Fruit fly (Drosophila melanogaster) Kc167 (cell line): ENCODE data around the gene Lgr4.
"Not testable (repeated sequence)": the region's sequence is repeated elsewhere in the genome, so short reads cannot be mapped to it uniquely, and the experiment has no call there.

Experiments
- Myc ChIP-seq: fragments of >200 bp; optimal IDR thresholded peaks from 2 replicates; lab custom pipeline; 2017; ENCODE audit warnings: missing external identifiers
- Sin3A ChIP-seq: fragments of >200 bp; optimal IDR thresholded peaks from 2 replicates; lab custom pipeline; 2018; ENCODE audit warnings: missing external identifiers
- h ChIP-seq: fragments of >200 bp; optimal IDR thresholded peaks from 3 replicates; lab custom pipeline; 2018; ENCODE audit warnings: missing external identifiers
- insv ChIP-seq: fragments of >200 bp; optimal IDR thresholded peaks from 3 replicates; lab custom pipeline; 2018; ENCODE audit warnings: missing external identifiers
- psq ChIP-seq: fragments of >200 bp; optimal IDR thresholded peaks from 2 replicates; lab custom pipeline; 2017; ENCODE audit warnings: missing external identifiers
- ttk ChIP-seq: sonication (Bioruptor generic); optimal IDR thresholded peaks from 2 replicates; lab custom pipeline; 2017; ENCODE audit warnings: missing external identifiers

Gene Lgr4

DNA sequence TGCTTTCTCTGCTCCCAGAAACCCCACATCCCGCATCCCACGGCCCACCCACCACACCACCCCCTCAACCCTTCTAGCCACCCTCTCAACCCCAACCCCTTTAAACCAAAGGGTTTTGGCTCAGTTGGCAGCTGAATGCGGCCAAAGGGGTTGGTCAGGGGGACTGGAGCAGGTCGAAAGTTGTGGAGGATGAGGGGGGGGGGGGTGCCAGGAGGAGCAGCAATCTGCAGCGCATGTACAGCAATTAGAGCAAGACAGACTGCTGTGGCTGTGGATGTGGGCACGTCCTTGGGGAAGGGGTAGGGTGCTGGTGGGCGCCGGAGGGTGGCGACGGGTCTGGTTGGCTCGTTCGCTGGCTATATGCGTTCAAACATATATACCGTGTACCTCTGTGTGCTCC lies 19.6 kb upstream of the Lgr4 start:
- no peak for TF ChIP-seq h
- TF ChIP-seq ttk (lab: Kevin White, UChicago) = no peak
- no peak for TF ChIP-seq insv
- no peak for TF ChIP-seq Sin3A
- TF ChIP-seq Myc (lab: Kevin White, UChicago) = no peak
- TF ChIP-seq psq (lab: Kevin White, UChicago) = no peak

DNA sequence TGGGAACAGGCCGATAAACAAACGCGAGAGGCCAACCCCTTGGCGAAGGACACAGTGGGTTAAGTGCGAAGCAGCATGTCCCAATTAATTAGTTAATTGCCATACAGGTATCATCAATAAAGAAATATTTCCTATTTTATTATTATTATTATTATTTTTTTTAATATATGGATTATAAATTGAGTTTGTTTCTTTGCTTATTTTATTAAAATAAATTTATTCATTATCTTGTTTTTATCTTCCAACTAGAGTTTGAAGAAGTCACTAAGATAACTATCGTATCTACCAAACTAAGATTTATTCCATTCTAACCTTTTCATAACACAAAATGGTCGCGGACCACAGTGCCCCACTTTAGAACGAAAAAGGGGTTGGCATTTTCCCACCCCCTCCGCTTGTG lies 19.1 kb upstream of the Lgr4 start:
- TF ChIP-seq insv (no peak), Myc (lab: Kevin White, UChicago) (no peak), Sin3A (no peak), h (no peak), psq (lab: Kevin White, UChicago) (no peak)

DNA sequence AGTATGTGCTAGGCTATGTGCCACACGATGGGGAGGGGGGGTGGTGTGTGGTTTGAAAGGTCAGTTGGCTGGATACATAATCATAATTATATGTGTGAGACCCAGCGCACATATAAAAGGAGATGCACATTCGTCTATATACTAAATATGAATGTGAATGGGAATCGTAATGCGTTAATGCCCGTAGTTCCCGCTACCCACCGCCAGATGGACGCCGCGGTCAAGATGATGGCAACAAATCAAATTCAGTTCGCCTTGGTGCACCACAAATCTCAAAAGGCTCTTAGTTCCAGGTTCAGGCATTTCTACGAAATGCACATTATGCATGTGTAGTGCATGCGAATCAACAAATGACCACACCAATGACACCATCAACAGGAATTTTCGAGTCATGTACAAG lies 15.8 kb upstream of the Lgr4 start:
- TF ChIP-seq insv (no peak), h (no peak), ttk (lab: Kevin White, UChicago) (no peak), Myc (lab: Kevin White, UChicago) (no peak), psq (lab: Kevin White, UChicago) (no peak), Sin3A (no peak)

DNA sequence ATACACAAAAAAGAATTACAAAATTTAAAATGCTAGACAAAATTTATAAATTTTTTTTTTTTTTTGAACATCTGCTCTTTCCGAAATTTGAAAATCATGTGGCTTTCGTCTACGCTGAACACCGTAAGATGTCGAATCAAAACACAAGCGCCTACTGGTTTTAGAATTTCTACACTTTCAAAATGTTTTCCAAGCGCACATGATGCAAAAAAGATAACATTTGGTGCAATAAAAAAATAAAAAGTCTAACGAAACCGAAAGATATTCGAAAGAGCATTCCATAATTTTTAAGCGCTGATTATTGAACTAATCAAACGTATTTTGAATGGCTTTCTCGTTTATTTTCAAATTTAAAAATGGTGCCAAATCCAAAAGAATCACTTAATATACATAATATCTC lies 13.2 kb upstream of the Lgr4 start, which contains the start of gene CG44437:
Gene CG44437, minus strand, starts transcription at position 101 of the 400 bp plus-strand sequence.
- no peak for TF ChIP-seq psq (lab: Kevin White, UChicago)
- no peak for TF ChIP-seq Sin3A
- TF ChIP-seq h = no peak
- TF ChIP-seq ttk (lab: Kevin White, UChicago) = no peak
- no peak for TF ChIP-seq Myc (lab: Kevin White, UChicago)
- no peak for TF ChIP-seq insv

DNA sequence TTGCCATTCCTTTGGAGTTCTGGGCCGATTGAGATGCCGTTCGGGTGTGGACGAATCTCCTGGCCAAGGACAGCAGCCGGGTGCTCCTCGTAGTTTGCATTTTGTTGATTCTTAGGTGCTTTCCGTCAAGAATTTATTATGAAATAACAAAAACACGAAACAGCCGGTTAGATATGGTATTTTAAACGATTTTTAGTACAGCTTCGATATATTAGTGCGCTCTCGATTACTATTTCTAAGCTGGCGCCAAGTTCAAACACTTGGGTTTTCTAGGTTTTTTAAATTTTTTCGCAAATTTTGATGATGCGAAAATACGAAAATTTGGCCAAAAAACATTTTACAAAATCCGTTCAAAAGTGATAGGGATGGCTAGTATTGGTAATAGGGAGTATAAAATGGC lies 5.3 kb upstream of the Lgr4 start, which contains the start of gene Coq5:
Gene Coq5, minus strand, starts transcription at position 303 of the 400 bp plus-strand sequence.
- TF ChIP-seq psq (lab: Kevin White, UChicago) (no peak), insv (no peak), h (no peak), Sin3A (no peak), Myc (lab: Kevin White, UChicago) (no peak), ttk (lab: Kevin White, UChicago) (no peak)

DNA sequence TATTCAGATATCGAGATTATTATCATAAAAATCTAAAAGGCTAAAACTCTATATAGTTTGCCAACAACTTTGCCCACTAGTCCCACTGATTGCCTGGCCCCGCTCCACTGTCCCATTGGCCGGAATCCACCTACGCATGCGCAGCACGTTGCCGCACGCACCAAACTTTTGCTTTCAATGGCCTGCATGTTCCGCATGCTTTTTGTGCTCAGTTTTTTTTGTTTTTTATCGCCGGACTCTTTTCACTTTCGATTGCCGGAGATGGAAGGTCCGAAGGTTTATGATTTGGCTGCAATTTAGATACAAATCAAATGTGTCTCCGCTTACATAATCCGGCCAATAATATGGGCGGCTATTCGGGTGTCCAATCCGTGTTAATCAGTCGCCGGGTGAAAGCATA lies 3.3 kb upstream of the Lgr4 start:
- TF ChIP-seq psq (lab: Kevin White, UChicago) (no peak), Sin3A (no peak), ttk (lab: Kevin White, UChicago) (no peak), insv (no peak), Myc (lab: Kevin White, UChicago) (no peak), h (no peak)

DNA sequence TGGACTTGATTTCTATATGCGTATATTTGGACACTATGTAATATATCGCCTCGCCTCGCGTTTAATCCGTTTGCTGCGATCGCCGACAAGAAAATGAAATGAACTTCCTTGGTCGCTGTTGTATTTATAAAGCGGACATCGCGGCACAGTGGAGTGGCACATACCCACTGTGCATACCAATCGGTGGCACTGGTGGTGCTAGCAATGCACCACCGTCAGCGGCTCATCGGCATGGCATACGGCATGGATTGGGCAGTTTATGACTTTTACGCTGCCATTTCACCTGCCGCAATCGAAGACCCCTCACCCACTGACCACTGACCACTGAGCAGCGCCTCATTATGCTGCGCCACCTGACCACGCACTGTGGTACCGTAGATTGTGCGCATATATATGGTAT lies 2.8 kb upstream of the Lgr4 start, which contains the start of gene CG12723:
Gene CG12723, minus strand, starts transcription at position 101 of the 400 bp plus-strand sequence.
- TF ChIP-seq psq (lab: Kevin White, UChicago) = no peak

DNA sequence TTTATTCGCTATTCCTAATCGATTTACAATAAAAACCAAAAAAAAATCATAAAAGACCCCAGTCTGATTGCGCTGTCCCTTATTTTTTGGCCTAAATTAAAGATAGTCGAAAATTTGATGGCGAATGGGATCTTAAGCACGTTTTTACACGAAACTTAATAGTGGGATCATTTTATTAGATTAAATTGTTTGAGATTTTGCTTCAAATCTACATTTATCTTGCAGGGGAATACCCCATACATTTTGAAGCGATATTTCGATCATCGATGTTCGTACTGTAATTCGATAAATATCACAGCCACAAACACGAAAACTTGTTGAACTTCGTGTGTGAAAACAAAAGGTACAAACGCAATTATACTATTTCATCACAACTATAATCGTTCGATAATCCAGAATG lies 4.8 kb downstream of the Lgr4 start, which contains the start of gene CG32641:
Gene CG32641, plus strand, starts transcription at position 301 of the 400 bp plus-strand sequence.
- TF ChIP-seq Myc (lab: Kevin White, UChicago); h; Sin3A: not testable (repeated sequence)

DNA sequence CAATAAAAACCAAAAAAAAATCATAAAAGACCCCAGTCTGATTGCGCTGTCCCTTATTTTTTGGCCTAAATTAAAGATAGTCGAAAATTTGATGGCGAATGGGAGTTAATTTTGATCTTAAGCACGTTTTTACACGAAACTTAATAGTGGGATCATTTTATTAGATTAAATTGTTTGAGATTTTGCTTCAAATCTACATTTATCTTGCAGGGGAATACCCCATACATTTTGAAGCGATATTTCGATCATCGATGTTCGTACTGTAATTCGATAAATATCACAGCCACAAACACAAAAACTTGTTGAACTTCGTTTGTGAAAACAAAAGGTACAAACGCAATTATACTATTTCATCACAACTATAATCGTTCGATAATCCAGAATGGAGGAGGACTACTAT lies 11.2 kb downstream of the Lgr4 start, which contains the start of gene CG32640:
Gene CG32640, plus strand, starts transcription at position 286 of the 400 bp plus-strand sequence.
- TF ChIP-seq psq (lab: Kevin White, UChicago); insv; ttk (lab: Kevin White, UChicago): not testable (repeated sequence)

DNA sequence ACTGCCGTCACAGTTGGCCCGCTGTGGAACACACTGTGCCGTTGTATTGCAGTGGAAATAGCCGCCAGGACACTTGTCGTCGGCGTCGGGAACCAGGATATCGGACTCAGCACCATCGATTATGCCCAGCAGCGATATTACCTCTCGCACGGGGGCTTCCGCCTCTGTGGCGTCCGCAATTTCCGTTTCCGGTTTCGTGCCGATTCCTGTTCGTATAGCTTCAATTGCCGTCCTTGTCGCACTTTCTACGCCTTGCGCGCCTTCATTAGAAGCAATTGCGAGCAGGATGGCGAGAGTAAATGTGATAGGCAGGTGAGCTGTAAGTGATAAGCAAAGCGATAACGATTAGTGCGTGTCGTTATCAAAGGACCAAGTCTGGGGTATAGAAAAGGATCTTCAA lies 16.1 kb downstream of the Lgr4 start:
- TF ChIP-seq h (no peak), ttk (lab: Kevin White, UChicago) (no peak), insv (no peak), Sin3A (no peak), psq (lab: Kevin White, UChicago) (no peak)

DNA sequence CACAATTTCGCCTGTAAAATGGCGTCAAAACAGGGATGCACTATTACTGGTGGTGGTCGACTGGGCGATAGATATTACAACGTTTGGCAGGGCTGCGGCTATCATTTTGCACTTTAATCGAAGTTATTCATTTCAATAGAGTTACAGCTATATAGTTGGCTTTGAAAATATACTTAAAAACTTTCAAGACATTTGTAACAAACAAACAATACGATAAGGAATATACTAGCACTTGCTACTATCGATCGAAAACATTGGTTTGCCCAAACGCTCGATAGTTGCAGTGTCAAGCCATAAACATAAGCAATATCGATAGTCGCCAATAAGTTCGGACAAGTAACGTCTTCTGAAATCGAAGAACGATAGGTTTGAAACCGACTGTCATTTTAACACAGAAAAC lies 29.5 kb downstream of the Lgr4 start, which contains the start of the genes Bap60 and CG12096:
Gene Bap60, minus strand, starts transcription at position 28 of the 400 bp plus-strand sequence.
Gene CG12096, plus strand, starts transcription at position 124 of the 400 bp plus-strand sequence.
- TF ChIP-seq Sin3A (no peak), ttk (lab: Kevin White, UChicago) (no peak), Myc (lab: Kevin White, UChicago) (no peak), h (no peak), insv (no peak), psq (lab: Kevin White, UChicago) (no peak)

DNA sequence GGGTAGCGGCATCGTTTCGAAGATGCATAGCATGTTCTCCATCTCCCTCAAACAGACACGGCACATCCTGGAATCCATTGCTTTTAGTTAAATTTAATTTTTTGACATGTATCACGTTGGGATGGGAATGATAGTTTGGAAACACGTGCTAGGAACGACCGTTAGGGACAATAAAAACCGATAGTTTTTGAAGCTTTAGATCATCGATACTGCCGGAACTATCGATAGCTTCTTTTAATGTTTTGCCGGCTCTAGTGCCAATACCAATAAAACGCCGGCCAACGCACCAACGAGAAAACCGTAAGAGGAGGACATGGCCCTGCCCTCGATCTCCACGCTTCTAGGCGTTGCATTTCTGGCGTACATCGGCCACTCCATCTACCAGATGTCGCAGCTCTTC lies 34.2 kb downstream of the Lgr4 start, which contains the start of the genes CG4318 and CG4332:
Gene CG4318, minus strand, starts transcription at position 142 of the 400 bp plus-strand sequence.
Gene CG4332, plus strand, starts transcription at position 256 of the 400 bp plus-strand sequence.
- TF ChIP-seq h (no peak), Myc (lab: Kevin White, UChicago) (no peak), Sin3A (no peak), ttk (lab: Kevin White, UChicago) (no peak), psq (lab: Kevin White, UChicago) (no peak), insv (no peak)

DNA sequence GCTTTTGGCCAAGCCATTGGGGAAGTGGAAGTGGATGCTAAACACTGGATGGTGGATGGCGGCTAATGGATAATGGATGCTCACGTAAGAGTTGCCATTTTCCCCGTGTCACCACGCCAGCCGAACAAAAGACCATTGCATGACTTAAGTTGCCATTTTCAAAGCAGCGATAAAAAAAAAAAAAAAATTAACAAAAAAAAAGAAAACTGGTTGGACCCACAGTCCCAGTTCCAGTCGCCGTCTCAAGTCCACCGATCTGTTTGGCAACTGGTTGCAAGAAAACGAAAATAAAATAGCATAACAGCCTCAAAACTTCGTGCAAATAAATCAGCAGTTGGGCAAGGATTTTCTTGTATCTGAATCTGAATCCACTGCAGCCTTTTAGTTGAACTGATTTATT lies 39.9 kb downstream of the Lgr4 start:
- TF ChIP-seq h = no peak

DNA sequence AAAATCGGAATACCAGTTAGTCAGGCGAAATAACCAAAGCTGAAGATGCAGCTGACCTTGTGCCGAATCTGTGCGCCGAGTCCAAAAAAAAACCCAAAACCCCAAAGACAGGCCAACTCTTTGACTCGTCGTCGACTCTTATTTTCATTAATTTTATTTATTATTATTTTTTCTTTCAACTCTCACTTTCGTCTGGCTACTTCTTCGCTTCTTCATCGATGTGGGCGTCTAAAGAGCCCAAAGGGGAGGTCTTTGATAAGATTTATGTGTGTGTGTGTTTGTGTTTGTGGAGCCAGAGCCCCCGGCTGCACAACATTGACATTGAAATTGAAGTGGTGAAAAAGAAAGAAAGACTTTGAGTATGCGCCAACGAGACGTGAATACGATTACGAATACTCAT lies 43.1 kb downstream of the Lgr4 start:
- TF ChIP-seq h (no peak), psq (lab: Kevin White, UChicago) (no peak), insv (no peak), ttk (lab: Kevin White, UChicago) (no peak)
